Worm (Caenorhabditis elegans): ENCODE data around the gene Y66D12A.13.

Gene Y66D12A.13

ce11 chrIII:11561597-11561996, 13.4 kb downstream of the Y66D12A.13 start:
- TF ChIP-seq mls-2 (tag; optimal IDR thresholded peaks at IDR 0.05) (no peak), nhr-2 (tag; optimal IDR thresholded peaks at IDR 0.05) (no peak), drap-1 (GFP tag; optimal IDR thresholded peaks at IDR 0.05) (no peak), nhr-28 (tag; optimal IDR thresholded peaks at IDR 0.05) (no peak), sptf-1 (tag; optimal IDR thresholded peaks at IDR 0.05) (no peak), ztf-11 (tag; optimal IDR thresholded peaks at IDR 0.05) (no peak), blmp-1 (tag; optimal IDR thresholded peaks at IDR 0.05) (no peak), bed-3 (GFP tag; optimal IDR thresholded peaks at IDR 0.05) (no peak), ceh-43 (GFP tag; optimal IDR thresholded peaks at IDR 0.05) (no peak)

- TF ChIP-seq ceh-43 (GFP tag; optimal IDR thresholded peaks at IDR 0.05) = no peak
- TF ChIP-seq zip-8 (tag; optimal IDR thresholded peaks at IDR 0.05) = no peak
These were observed 15.3 kb downstream of the Y66D12A.13 start, which contains the start of gene Y66D12A.11 for ce11 chrIII:11563417-11563949. Y66D12A.11 (plus strand) TSS chrIII:11563467.

ce11 chrIII:11565602-11566001, 17.4 kb downstream of the Y66D12A.13 start, which contains the start of gene Y66D12A.10:
Y66D12A.10 (plus strand) TSS chrIII:11565874.
- TF ChIP-seq ham-2 (GFP tag; optimal IDR thresholded peaks at IDR 0.05) (no peak), mep-1 (tag; optimal IDR thresholded peaks at IDR 0.05) (peak; percentile 51), lsy-2 (tag; optimal IDR thresholded peaks at IDR 0.05) (peak; percentile 13), ces-1 (GFP tag; optimal IDR thresholded peaks at IDR 0.05) (peak; percentile 41), nhr-237 (tag; optimal IDR thresholded peaks at IDR 0.05) (peak; percentile 22), unc-62 (GFP tag; optimal IDR thresholded peaks at IDR 0.05) (no peak), ceh-39 (tag; optimal IDR thresholded peaks at IDR 0.05) (peak; percentile 7)

ce11 chrIII:11567837-11568236, 19.7 kb downstream of the Y66D12A.13 start, which contains the start of gene psme-3:
psme-3 (plus strand) TSS chrIII:11568137.
- TF ChIP-seq ham-2 (GFP tag; optimal IDR thresholded peaks at IDR 0.05) (no peak), unc-39 (tag; optimal IDR thresholded peaks at IDR 0.05) (no peak), flh-1 (GFP tag; optimal IDR thresholded peaks at IDR 0.05) (no peak), drap-1 (GFP tag; optimal IDR thresholded peaks at IDR 0.05) (no peak), elt-1 (tag; optimal IDR thresholded peaks at IDR 0.05; ENCODE audit: borderline replicate concordance, insufficient read depth) (no peak), hlh-1 (tag; optimal IDR thresholded peaks at IDR 0.05) (no peak), ceh-43 (GFP tag; optimal IDR thresholded peaks at IDR 0.05) (no peak), cnd-1 (tag; optimal IDR thresholded peaks at IDR 0.05) (no peak)

- TF ChIP-seq sptf-1 (tag; optimal IDR thresholded peaks at IDR 0.05) = no peak
These were observed 25.8 kb downstream of the Y66D12A.13 start, which contains the start of gene Y66D12A.8 for ce11 chrIII:11573921-11574320. Y66D12A.8 (plus strand) TSS chrIII:11574221.

ce11 chrIII:11579380-11579779, 31.2 kb downstream of the Y66D12A.13 start:
- TF ChIP-seq ceh-39 (tag; optimal IDR thresholded peaks at IDR 0.05) = no peak
- no peak for TF ChIP-seq ztf-11 (tag; optimal IDR thresholded peaks at IDR 0.05)
- no peak for TF ChIP-seq tbx-8 (GFP tag; optimal IDR thresholded peaks at IDR 0.05)
- no peak for TF ChIP-seq lin-13 (tag; optimal IDR thresholded peaks at IDR 0.05)
- TF ChIP-seq M03D4.4 (tag; optimal IDR thresholded peaks at IDR 0.05) = no peak
- TF ChIP-seq nhr-2 (tag; optimal IDR thresholded peaks at IDR 0.05) = no peak
- no peak for TF ChIP-seq zip-8 (tag; optimal IDR thresholded peaks at IDR 0.05)
- TF ChIP-seq nhr-28 (tag; optimal IDR thresholded peaks at IDR 0.05) = no peak
- TF ChIP-seq unc-62 (GFP tag; optimal IDR thresholded peaks at IDR 0.05) = no peak
- TF ChIP-seq unc-39 (tag; optimal IDR thresholded peaks at IDR 0.05) = no peak
- TF ChIP-seq mls-2 (tag; optimal IDR thresholded peaks at IDR 0.05) = no peak
- TF ChIP-seq lin-32 (GFP tag; optimal IDR thresholded peaks at IDR 0.05) = no peak
- TF ChIP-seq sptf-1 (tag; optimal IDR thresholded peaks at IDR 0.05) = no peak
- no peak for TF ChIP-seq hlh-1 (tag; optimal IDR thresholded peaks at IDR 0.05)
- no peak for TF ChIP-seq mep-1 (tag; optimal IDR thresholded peaks at IDR 0.05)
- TF ChIP-seq sem-2 (GFP tag; optimal IDR thresholded peaks at IDR 0.05) = no peak
- TF ChIP-seq drap-1 (GFP tag; optimal IDR thresholded peaks at IDR 0.05) = no peak
- no peak for TF ChIP-seq snpc-4 (tag; optimal IDR thresholded peaks at IDR 0.05)

Measured in whole organism, mixed stage, embryonic.